Worm (Caenorhabditis elegans) whole organism, young adult: ENCODE data around the gene C14B9.3.
A peak's percentile ranks its signal among the peaks of the same experiment; 100 is the strongest.

ENCODE experiments used
- B0019.2 ChIP-seq: fragments of 200-800 bp; sonication (Bioruptor generic); conservative IDR thresholded peaks from 2 replicates; pipeline ENCODE4 v1.3.6; 2022; ENCODE audit warnings: missing genetic modification reagents, missing genetic modification characterization, missing compliant biosample characterization
- B0035.1 ChIP-seq: sonication (generic microtip); optimal IDR thresholded peaks from 2 replicates; lab custom pipeline; 2016; ENCODE audit warnings: missing genetic modification characterization, mild to moderate bottlenecking, missing compliant biosample characterization, missing genotype, missing genetic modification reagents
- B0261.1 ChIP-seq: sonication (generic microtip); optimal IDR thresholded peaks from 2 replicates; lab custom pipeline; 2016; ENCODE audit warnings: mild to moderate bottlenecking, missing genetic modification characterization, moderate library complexity, missing compliant biosample characterization
- D2030.7 ChIP-seq: fragments of 200-800 bp; sonication (Bioruptor generic); IDR thresholded peaks from 2 replicates; pipeline ENCODE4 v1.3.6; 2022; ENCODE audit warnings: missing genetic modification reagents, missing genetic modification characterization, missing compliant biosample characterization
- F23B12.7 ChIP-seq: sonication (generic microtip); optimal IDR thresholded peaks from 2 replicates; lab custom pipeline; 2017; ENCODE audit warnings: missing genetic modification characterization, mild to moderate bottlenecking, missing compliant biosample characterization, antibody characterized with exemption, moderate library complexity; ENCODE audit not compliant: insufficient read depth
- F39B2.1 ChIP-seq: fragments of 200-800 bp; sonication (Bioruptor generic); IDR thresholded peaks from 2 replicates; pipeline ENCODE4 v1.3.6; 2022; ENCODE audit warnings: missing genetic modification reagents, missing genetic modification characterization, missing compliant biosample characterization
- F52B5.7 ChIP-seq: sonication (generic microtip); optimal IDR thresholded peaks from 2 replicates; lab custom pipeline; 2016; ENCODE audit warnings: mild to moderate bottlenecking, missing genetic modification characterization, missing compliant biosample characterization
- T26A5.8 ChIP-seq: sonication (generic microtip); optimal IDR thresholded peaks from 2 replicates; lab custom pipeline; 2016; ENCODE audit warnings: missing genetic modification characterization, missing compliant biosample characterization
- Y53F4B.3 ChIP-seq: fragments of 200-800 bp; sonication (Bioruptor generic); IDR thresholded peaks from 2 replicates; pipeline ENCODE4 v1.3.6; 2022; ENCODE audit warnings: missing genetic modification reagents, missing genetic modification characterization, missing compliant biosample characterization
- Y67H2A.10 ChIP-seq: fragments of 200-800 bp; sonication (Bioruptor generic); conservative IDR thresholded peaks from 2 replicates; pipeline ENCODE4 v1.3.6; 2022; ENCODE audit warnings: missing genetic modification reagents, missing genetic modification characterization, missing compliant biosample characterization
- Y79H2A.3 ChIP-seq: fragments of 200-800 bp; sonication (Bioruptor generic); conservative IDR thresholded peaks from 2 replicates; pipeline ENCODE4 v1.3.6; 2022; ENCODE audit warnings: missing genetic modification reagents, missing genetic modification characterization, missing compliant biosample characterization
- akir-1 ChIP-seq: fragments of 200-800 bp; sonication (Bioruptor generic); optimal IDR thresholded peaks from 2 replicates; lab custom pipeline; 2018; ENCODE audit warnings: mild to moderate bottlenecking, missing genetic modification characterization, moderate library complexity, missing compliant biosample characterization
- attf-6 ChIP-seq: fragments of 200-800 bp; sonication (Bioruptor generic); IDR thresholded peaks from 2 replicates; pipeline ENCODE4 v1.3.6; 2022; ENCODE audit warnings: missing genetic modification reagents, missing genetic modification characterization, missing compliant biosample characterization
- bed-2 ChIP-seq: fragments of 200-800 bp; sonication (Bioruptor generic); IDR thresholded peaks from 2 replicates; pipeline ENCODE4 v1.3.6; 2022; ENCODE audit warnings: missing genetic modification reagents, missing genetic modification characterization, missing compliant biosample characterization
- cebp-1 ChIP-seq, 2 experiments: fragments of 200-800 bp in 1 of 2; sonication (Bioruptor generic) in 1 of 2; sonication (generic microtip) in 1 of 2; IDR thresholded peaks in 1 of 2; optimal IDR thresholded peaks in 1 of 2; 2 replicates each; pipeline versions ENCODE4 v1.3.6 to Lab custom; 2017 to 2022; ENCODE audit warnings: missing compliant biosample characterization in 2 of 2, missing genetic modification characterization in 2 of 2, mild to moderate bottlenecking in 1 of 2, missing genetic modification reagents in 1 of 2, moderate library complexity in 1 of 2
- cebp-2 ChIP-seq: fragments of 200-800 bp; sonication (Bioruptor generic); IDR thresholded peaks from 2 replicates; pipeline ENCODE4 v1.3.6; 2022; ENCODE audit warnings: missing genetic modification characterization, missing compliant biosample characterization
- ceh-100 ChIP-seq: fragments of 200-800 bp; sonication (Bioruptor generic); IDR thresholded peaks from 2 replicates; pipeline ENCODE4 v1.3.6; 2022; ENCODE audit warnings: missing genetic modification reagents, missing genetic modification characterization, missing compliant biosample characterization
- ceh-40 ChIP-seq: fragments of 200-800 bp; sonication (Bioruptor generic); IDR thresholded peaks from 2 replicates; pipeline ENCODE4 v1.3.6; 2022; ENCODE audit warnings: missing genetic modification characterization, missing compliant biosample characterization
- ceh-79 ChIP-seq: sonication (generic microtip); optimal IDR thresholded peaks from 2 replicates; lab custom pipeline; 2017; ENCODE audit warnings: mild to moderate bottlenecking, missing genetic modification characterization, missing compliant biosample characterization
- chd-7 ChIP-seq: sonication (generic microtip); optimal IDR thresholded peaks from 2 replicates; lab custom pipeline; 2016; ENCODE audit warnings: mild to moderate bottlenecking, missing genetic modification characterization, moderate library complexity, missing compliant biosample characterization
- egl-18 ChIP-seq: fragments of 200-800 bp; sonication (Bioruptor generic); IDR thresholded peaks from 2 replicates; pipeline ENCODE4 v1.3.6; 2022; ENCODE audit warnings: missing genetic modification reagents, missing genetic modification characterization, missing compliant biosample characterization
- egrh-3 ChIP-seq: fragments of 200-800 bp; sonication (Bioruptor generic); IDR thresholded peaks from 2 replicates; pipeline ENCODE4 v1.3.6; 2022; ENCODE audit warnings: missing genetic modification reagents, missing genetic modification characterization, missing compliant biosample characterization
- ekl-4 ChIP-seq: fragments of 200-800 bp; sonication (Bioruptor generic); IDR thresholded peaks from 2 replicates; pipeline ENCODE4 v1.3.6; 2022; ENCODE audit warnings: missing genetic modification reagents, missing genetic modification characterization, missing compliant biosample characterization
- gei-17 ChIP-seq: fragments of 200-800 bp; sonication (Bioruptor generic); optimal IDR thresholded peaks from 2 replicates; lab custom pipeline; 2018; ENCODE audit warnings: mild to moderate bottlenecking, missing genetic modification characterization, missing compliant biosample characterization
- hmg-1.2 ChIP-seq: fragments of 200-800 bp; sonication (Bioruptor generic); IDR thresholded peaks from 2 replicates; pipeline ENCODE4 v1.3.6; 2022; ENCODE audit warnings: missing genetic modification reagents, missing genetic modification characterization, missing compliant biosample characterization
- hsf-1 ChIP-seq: fragments of 200-800 bp; sonication (Bioruptor generic); IDR thresholded peaks from 2 replicates; pipeline ENCODE4 v1.3.6; 2022; ENCODE audit warnings: missing genetic modification reagents, missing genetic modification characterization, missing compliant biosample characterization
- lir-1 ChIP-seq: fragments of 200-800 bp; sonication (Bioruptor generic); conservative IDR thresholded peaks from 2 replicates; pipeline ENCODE4 v1.3.6; 2022; ENCODE audit warnings: missing genetic modification reagents, missing genetic modification characterization, missing compliant biosample characterization
- mel-28 ChIP-seq: sonication (generic microtip); optimal IDR thresholded peaks from 2 replicates; lab custom pipeline; 2016; ENCODE audit warnings: borderline replicate concordance, mild to moderate bottlenecking, missing genetic modification characterization, missing compliant biosample characterization
- mes-4 ChIP-seq: sonication (generic microtip); optimal IDR thresholded peaks from 2 replicates; lab custom pipeline; 2016; ENCODE audit warnings: missing genotype, missing genetic modification characterization, missing compliant biosample characterization
- nfya-2 ChIP-seq: fragments of 200-800 bp; sonication (Bioruptor generic); IDR thresholded peaks from 2 replicates; pipeline ENCODE4 v1.3.6; 2022; ENCODE audit warnings: missing genetic modification reagents, missing genetic modification characterization, missing compliant biosample characterization
- nhr-120 ChIP-seq: fragments of 200-800 bp; sonication (Bioruptor generic); IDR thresholded peaks from 2 replicates; pipeline ENCODE4 v1.3.6; 2022; ENCODE audit warnings: missing genetic modification characterization, missing compliant biosample characterization
- nhr-27 ChIP-seq: fragments of 200-800 bp; sonication (Bioruptor generic); optimal IDR thresholded peaks from 2 replicates; lab custom pipeline; 2018; ENCODE audit warnings: mild to moderate bottlenecking, missing genetic modification characterization, moderate library complexity, missing compliant biosample characterization
- nhr-90 ChIP-seq: sonication (generic microtip); optimal IDR thresholded peaks from 2 replicates; lab custom pipeline; 2016; ENCODE audit warnings: missing genotype, mild to moderate bottlenecking, missing genetic modification characterization, missing compliant biosample characterization
- rcor-1 ChIP-seq: fragments of 200-800 bp; sonication (Bioruptor generic); IDR thresholded peaks from 2 replicates; pipeline ENCODE4 v1.3.6; 2022; ENCODE audit warnings: missing genetic modification reagents, missing genetic modification characterization, missing compliant biosample characterization
- rec-8 ChIP-seq, 2 experiments: sonication (generic microtip); optimal IDR thresholded peaks; 2 replicates each; lab custom pipeline; 2016; ENCODE audit warnings: mild to moderate bottlenecking in 2 of 2, missing genetic modification characterization in 2 of 2, missing genetic modification reagents in 2 of 2, missing genotype in 2 of 2, missing biosample characterization in 1 of 2, missing compliant biosample characterization in 1 of 2, moderate library complexity in 1 of 2
- sea-2 ChIP-seq: fragments of 200-800 bp; sonication (Bioruptor generic); IDR thresholded peaks from 2 replicates; pipeline ENCODE4 v1.3.6; 2022; ENCODE audit warnings: missing genetic modification characterization, missing compliant biosample characterization
- snpc-1.1 ChIP-seq: sonication (generic microtip); optimal IDR thresholded peaks from 2 replicates; lab custom pipeline; 2017; ENCODE audit warnings: missing genetic modification characterization, mild to moderate bottlenecking, missing compliant biosample characterization, antibody characterized with exemption, moderate library complexity, missing genotype, missing genetic modification reagents; ENCODE audit not compliant: insufficient read depth
- snpc-4 ChIP-seq, 5 experiments: fragments of 150-350 bp in 1 of 5; sonication (generic microtip) in 4 of 5; optimal IDR thresholded peaks; 2 replicates each; lab custom pipeline; 2014 to 2018; ENCODE audit warnings: missing genetic modification characterization in 5 of 5, missing biosample characterization in 3 of 5, antibody characterized with exemption in 2 of 5, mild to moderate bottlenecking in 2 of 5, missing compliant biosample characterization in 2 of 5, missing genotype in 2 of 5, moderate library complexity in 2 of 5, missing genetic modification reagents in 1 of 5
- somi-1 ChIP-seq: fragments of 200-800 bp; sonication (Bioruptor generic); optimal IDR thresholded peaks from 2 replicates; lab custom pipeline; 2018; ENCODE audit warnings: mild to moderate bottlenecking, missing genetic modification characterization, missing compliant biosample characterization
- sptf-2 ChIP-seq: fragments of 200-800 bp; sonication (Bioruptor generic); optimal IDR thresholded peaks from 2 replicates; lab custom pipeline; 2018; ENCODE audit warnings: mild to moderate bottlenecking, missing genetic modification characterization, missing compliant biosample characterization
- tbp1 ChIP-seq: fragments of 200-800 bp; sonication (Bioruptor generic); optimal IDR thresholded peaks from 2 replicates; lab custom pipeline; 2018; ENCODE audit warnings: mild to moderate bottlenecking, missing genetic modification characterization, missing compliant biosample characterization
- unc-62 ChIP-seq: fragments of 150-350 bp; optimal IDR thresholded peaks from 2 replicates; lab custom pipeline; 2014; ENCODE audit warnings: missing biosample characterization, missing genetic modification reagents, missing genetic modification characterization
- zim-3 ChIP-seq: sonication (generic microtip); optimal IDR thresholded peaks from 2 replicates; lab custom pipeline; 2017; ENCODE audit warnings: mild to moderate bottlenecking, missing genetic modification characterization, moderate library complexity, missing compliant biosample characterization
- ztf-26 ChIP-seq: sonication (generic microtip); optimal IDR thresholded peaks from 2 replicates; lab custom pipeline; 2017; ENCODE audit warnings: missing genetic modification characterization, missing compliant biosample characterization
- ztf-28 ChIP-seq: fragments of 200-800 bp; sonication (Bioruptor generic); IDR thresholded peaks from 2 replicates; pipeline ENCODE4 v1.3.6; 2022; ENCODE audit warnings: missing genetic modification reagents, missing genetic modification characterization, missing compliant biosample characterization
- ztf-6 ChIP-seq: fragments of 200-800 bp; sonication (Bioruptor generic); IDR thresholded peaks from 2 replicates; pipeline ENCODE4 v1.3.6; 2022; ENCODE audit warnings: missing genetic modification reagents, missing genetic modification characterization, missing compliant biosample characterization

Gene C14B9.3

DNA sequence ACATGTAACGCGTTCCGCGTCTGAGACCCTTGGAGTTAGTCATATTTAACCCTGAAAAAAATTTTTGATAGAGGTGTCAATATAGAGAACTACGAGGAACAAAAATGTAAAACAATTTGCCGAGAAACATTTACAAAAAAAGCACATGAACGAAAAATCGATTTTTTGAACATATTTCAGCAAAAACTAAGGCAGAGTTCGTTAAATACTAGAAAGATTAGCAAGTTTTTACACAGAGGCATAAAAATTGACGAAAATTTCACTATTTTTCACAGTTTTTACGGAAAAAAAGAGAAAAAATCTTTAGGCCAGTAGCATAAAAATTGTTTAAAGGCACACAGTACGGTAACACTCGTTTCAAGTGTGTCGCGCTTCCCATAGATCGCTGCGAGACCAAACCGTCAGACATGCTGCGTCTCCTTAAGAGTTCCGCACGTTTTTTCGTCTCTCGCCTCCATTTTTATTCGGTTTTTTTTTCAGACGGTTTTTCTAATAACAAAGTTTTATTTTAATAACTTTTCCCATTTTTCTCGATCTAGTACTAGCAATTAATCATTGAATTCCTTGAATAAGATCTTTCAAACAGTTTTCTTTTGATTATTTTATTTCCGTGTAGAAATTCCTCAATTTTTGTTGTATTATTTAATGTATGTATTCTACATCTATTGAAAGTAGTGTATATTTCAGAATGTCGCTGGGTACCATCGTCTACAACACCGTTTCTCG lies 21.8 kb downstream of the C14B9.3 start, which contains the start of the genes rpl-21 and C14B9.10 (continued):
- no peak for TF ChIP-seq somi-1 (GFP tag; lab: Kevin White, UChicago)
- TF ChIP-seq nhr-120 (GFP tag; lab: Robert Waterston, UW) = no peak
- TF ChIP-seq B0261.1 (tag; lab: Kevin White, UChicago) = peak; percentile 3
- no peak for TF ChIP-seq ceh-40 (GFP tag; lab: Robert Waterston, UW)
- TF ChIP-seq nfya-2 = no peak
- no peak for TF ChIP-seq nhr-90
- no peak for TF ChIP-seq gei-17 (GFP tag; lab: Kevin White, UChicago)
- no peak for TF ChIP-seq bed-2 (GFP tag; lab: Robert Waterston, UW)
- no peak for TF ChIP-seq egl-18 (GFP tag; lab: Robert Waterston, UW)
- no peak for TF ChIP-seq sea-2 (GFP tag; lab: Robert Waterston, UW)
- no peak for TF ChIP-seq egrh-3
- TF ChIP-seq T26A5.8 (tag; lab: Kevin White, UChicago) = no peak
- TF ChIP-seq D2030.7 (GFP tag; lab: Robert Waterston, UW) = peak; percentile 78
- peak; percentile 2 for TF ChIP-seq mes-4 (tag; lab: Kevin White, UChicago)
- TF ChIP-seq ceh-79 (tag; lab: Kevin White, UChicago) = no peak
- TF ChIP-seq mel-28 (tag; lab: Kevin White, UChicago) = no peak
- TF ChIP-seq hmg-1.2 (GFP tag; lab: Robert Waterston, UW) = peak; percentile 91
- TF ChIP-seq lir-1 = peak; percentile 20; the same call in 1 of the 2 replicates
- TF ChIP-seq hsf-1 = peak; percentile 19; the same call in 1 of the 2 replicates
- TF ChIP-seq unc-62 (GFP tag; lab: Kevin White, UChicago) = no peak
- TF ChIP-seq snpc-4 (GFP tag; optimal IDR thresholded peaks at IDR 0.05; lab: Kevin White, UChicago) = peak; percentile 48
- peak; percentile 36 to 77 (median 60) for TF ChIP-seq snpc-4 (tag; optimal IDR thresholded peaks at IDR 0.05; lab: Kevin White, UChicago)
- peak; percentile 71 for TF ChIP-seq tbp1 (GFP tag; lab: Kevin White, UChicago)
- TF ChIP-seq sptf-2 (GFP tag; lab: Kevin White, UChicago) = no peak
- TF ChIP-seq zim-3 (tag; lab: Kevin White, UChicago) = no peak
- TF ChIP-seq rec-8 (tag; optimal IDR thresholded peaks at IDR 0.05; lab: Kevin White, UChicago) = peak in 1 of 2 experiments; percentile 46
- TF ChIP-seq akir-1 (GFP tag; lab: Kevin White, UChicago) = no peak
- TF ChIP-seq ztf-28 = 0 out of 2 replicates have a peak, but pooled peaks have one; percentile 22
- no peak for TF ChIP-seq Y53F4B.3 (GFP tag; lab: Robert Waterston, UW)
- no peak for TF ChIP-seq F39B2.1 (GFP tag; lab: Robert Waterston, UW)
- TF ChIP-seq chd-7 (tag; lab: Kevin White, UChicago) = no peak
- 0 out of 2 replicates have a peak, but pooled peaks have one; percentile 4 for TF ChIP-seq B0019.2 (GFP tag; lab: Robert Waterston, UW)
- TF ChIP-seq ekl-4 (GFP tag; lab: Robert Waterston, UW) = peak; percentile 66; the same call in 1 of the 2 replicates
- peak; percentile 76 for TF ChIP-seq rcor-1 (GFP tag; lab: Robert Waterston, UW)
- no peak for TF ChIP-seq attf-6
- no peak for TF ChIP-seq Y79H2A.3
- no peak for TF ChIP-seq nhr-27 (tag; lab: Kevin White, UChicago)
- no peak for TF ChIP-seq ztf-26 (tag; lab: Kevin White, UChicago)
- peak; percentile 83 for TF ChIP-seq F23B12.7
- TF ChIP-seq snpc-1.1 = peak; percentile 60
- no peak for TF ChIP-seq B0035.1
- TF ChIP-seq F52B5.7 (tag; lab: Kevin White, UChicago) = no peak
- peak; percentile 52; the same call in 1 of the 2 replicates for TF ChIP-seq ceh-100 (GFP tag; lab: Robert Waterston, UW)
- TF ChIP-seq cebp-2 (GFP tag; lab: Robert Waterston, UW) = no peak
- no peak for TF ChIP-seq ztf-6
- no peak for TF ChIP-seq Y67H2A.10 (GFP tag; lab: Robert Waterston, UW)
- no peak for TF ChIP-seq cebp-1 (GFP tag; IDR thresholded peaks at IDR 0.05; lab: Robert Waterston, UW)
- peak; percentile 64 for TF ChIP-seq cebp-1 (tag; optimal IDR thresholded peaks at IDR 0.05; lab: Kevin White, UChicago)
